Worm (Caenorhabditis elegans) whole organism, L4/young adult: Measurements from ENCODE around the gene lido-4.
"Not testable (repeated sequence)": the region's sequence is repeated elsewhere in the genome, so short reads cannot be mapped to it uniquely, and the experiment has no call there.

Source experiments
- W03F9.2 ChIP-seq: fragments of 150-350 bp; optimal IDR thresholded peaks from 2 replicates; lab custom pipeline; 2014; ENCODE audit warnings: missing biosample characterization, missing genetic modification characterization
- him-1 ChIP-seq: sonication (generic microtip); optimal IDR thresholded peaks from 2 replicates; lab custom pipeline; 2016; ENCODE audit warnings: missing genotype, missing genetic modification reagents, missing genetic modification characterization, missing compliant biosample characterization

ce11 chrX:17117359-17117758, 9.8 kb upstream of the lido-4 start, which contains the start of gene K09E3.2:
- TF ChIP-seq W03F9.2, him-1 (tag; lab: Kevin White, UChicago): not testable (repeated sequence)
